Fruit fly (Drosophila melanogaster): ENCODE results near the gene CG1387.

The CG1387 gene

DNA sequence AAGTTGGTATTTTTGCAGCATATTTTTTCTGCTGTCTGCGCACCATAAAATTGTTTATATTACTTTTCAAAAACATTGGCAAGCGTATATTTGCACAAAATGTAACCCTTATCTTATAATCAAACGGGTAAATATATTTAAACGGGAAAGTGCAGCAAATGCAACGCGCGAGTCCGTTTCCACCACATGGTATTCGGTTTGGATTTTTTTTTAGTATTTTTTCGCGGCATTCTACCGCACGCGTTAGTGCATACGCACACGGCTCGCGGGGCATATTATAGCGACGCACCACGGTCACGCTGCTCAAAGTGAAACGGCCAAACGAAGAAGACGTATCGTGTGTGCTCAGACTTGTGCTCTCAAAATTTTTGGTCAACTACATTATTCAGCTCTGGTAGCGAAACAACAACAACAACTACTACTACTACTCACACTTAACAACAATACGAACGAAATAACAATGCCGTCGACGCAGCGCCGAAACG lies 23.4 kb downstream of the CG1387 start, which contains the start of gene Trf2 (continued):
- TF ChIP-seq tna (GFP tag; IDR thresholded peaks at IDR 0.05; ENCODE audit: partially characterized antibody) (no peak; the same call in 1 of the 2 replicates), trh (GFP tag; optimal IDR thresholded peaks at IDR 0.05) (no peak), cwo (GFP tag; optimal IDR thresholded peaks at IDR 0.05) (no peak), HLH3B (GFP tag; IDR thresholded peaks at IDR 0.05) (no peak), CG11456 (GFP tag; IDR thresholded peaks at IDR 0.05) (no peak), eyg (GFP tag; optimal IDR thresholded peaks at IDR 0.05) (no peak), scrt (GFP tag; optimal IDR thresholded peaks at IDR 0.05) (no peak), tgo (GFP tag; IDR thresholded peaks at IDR 0.05) (no peak), fd102C (GFP tag; optimal IDR thresholded peaks at IDR 0.05) (no peak), maf-S (GFP tag; optimal IDR thresholded peaks at IDR 0.05) (no peak), Spps (tag; optimal IDR thresholded peaks at IDR 0.05) (no peak), tin (GFP tag; optimal IDR thresholded peaks at IDR 0.05) (no peak), Nf-YA (GFP tag; IDR thresholded peaks at IDR 0.05) (no peak), Atf3 (GFP tag; optimal IDR thresholded peaks at IDR 0.05) (no peak), Xbp1 (GFP tag; optimal IDR thresholded peaks at IDR 0.05) (no peak), CG31224 (GFP tag; IDR thresholded peaks at IDR 0.05) (no peak), Camta (GFP tag; optimal IDR thresholded peaks at IDR 0.05) (peak; percentile 54), CG11093 (GFP tag; IDR thresholded peaks at IDR 0.05) (no peak), CG10366 (GFP tag; IDR thresholded peaks at IDR 0.05) (no peak), bsh (GFP tag; optimal IDR thresholded peaks at IDR 0.05) (no peak), Side (GFP tag; optimal IDR thresholded peaks at IDR 0.05) (peak; percentile 51), CG8765 (GFP tag; IDR thresholded peaks at IDR 0.05) (peak; percentile 18; the same call in 1 of the 2 replicates), Max (GFP tag; optimal IDR thresholded peaks at IDR 0.05) (peak; percentile 3), ranshi (GFP tag; IDR thresholded peaks at IDR 0.05) (no peak; the same call in 1 of the 2 replicates), Trl (optimal IDR thresholded peaks at IDR 0.05) (no peak), Trl (GFP tag; optimal IDR thresholded peaks at IDR 0.05) (peak; percentile 9), otp (GFP tag; IDR thresholded peaks at IDR 0.05) (no peak; the same call in 2 of the 3 replicates), MBD-R2 (GFP tag; IDR thresholded peaks at IDR 0.05) (0 out of 2 replicates have a peak, but pooled peaks have one; percentile 15), CG9817 (tag; optimal IDR thresholded peaks at IDR 0.05) (no peak), sna (GFP tag; IDR thresholded peaks at IDR 0.05; ENCODE audit: partially characterized antibody) (no peak), CG12659 (GFP tag; optimal IDR thresholded peaks at IDR 0.05) (peak; percentile 59), CG15269 (tag; optimal IDR thresholded peaks at IDR 0.05) (no peak), CG10462 (GFP tag; optimal IDR thresholded peaks at IDR 0.05) (no peak), CG8281 (tag; optimal IDR thresholded peaks at IDR 0.05) (no peak), CG11085 (GFP tag; IDR thresholded peaks at IDR 0.05) (no peak), Ptx1 (GFP tag; IDR thresholded peaks at IDR 0.05) (no peak), Taf1 (GFP tag; IDR thresholded peaks at IDR 0.05) (no peak), CoRest (tag; optimal IDR thresholded peaks at IDR 0.05) (no peak), GATAe (GFP tag; conservative IDR thresholded peaks at IDR 0.05) (no peak), CG42726 (GFP tag; IDR thresholded peaks at IDR 0.05; ENCODE audit: partially characterized antibody) (peak; percentile 31; the same call in 1 of the 2 replicates), CG4282 (GFP tag; optimal IDR thresholded peaks at IDR 0.05) (no peak), Dref (GFP tag; IDR thresholded peaks at IDR 0.05) (no peak), tap (tag; optimal IDR thresholded peaks at IDR 0.05) (no peak), bigmax (GFP tag; optimal IDR thresholded peaks at IDR 0.05) (no peak), CG15601 (tag; optimal IDR thresholded peaks at IDR 0.05) (no peak), HLHmδ (GFP tag; optimal IDR thresholded peaks at IDR 0.05) (peak; percentile 81), lmd (GFP tag; IDR thresholded peaks at IDR 0.05) (no peak), ATbp (GFP tag; optimal IDR thresholded peaks at IDR 0.05) (no peak), slou (GFP tag; optimal IDR thresholded peaks at IDR 0.05) (no peak), tup (GFP tag; optimal IDR thresholded peaks at IDR 0.05) (no peak), CG18599 (GFP tag; optimal IDR thresholded peaks at IDR 0.05) (no peak)
